Worm (Caenorhabditis elegans): ENCODE measurements around the gene sru-42.
A peak's percentile ranks its signal among the peaks of the same experiment; 100 is the strongest.

DNA sequence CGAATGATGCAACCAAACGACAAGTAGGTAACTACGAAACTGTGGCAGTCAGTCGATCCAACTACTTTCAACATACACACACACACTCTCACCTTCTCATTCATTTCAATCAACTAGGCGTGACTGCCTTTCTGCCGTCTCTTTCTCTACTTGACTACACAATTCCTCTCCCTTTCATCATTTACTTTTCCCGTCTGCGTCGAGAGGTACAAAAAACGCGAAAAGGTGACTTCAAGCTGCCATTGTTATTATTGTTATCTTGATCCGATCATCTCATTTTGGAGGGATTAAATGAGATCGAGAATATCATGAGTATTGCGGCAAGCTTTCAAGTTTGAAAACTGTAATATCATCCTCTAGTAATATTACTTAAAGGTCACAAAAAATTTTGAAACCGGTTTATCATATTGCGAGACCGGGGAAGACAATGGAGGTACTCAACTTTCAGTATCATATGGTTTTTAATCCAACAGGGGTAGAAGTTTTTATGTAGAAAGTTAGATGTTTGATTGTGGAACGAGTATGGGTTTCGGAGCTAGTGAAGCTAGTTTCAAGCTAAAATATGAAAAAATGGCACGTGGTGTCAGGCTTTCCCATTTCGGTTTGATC lies 13.9 kb downstream of the sru-42 start:
- TF ChIP-seq lin-13 (GFP tag; optimal IDR thresholded peaks at IDR 0.05) (no peak), lsy-2 (tag; optimal IDR thresholded peaks at IDR 0.05) (peak; percentile 55 to 71), snpc-4 (tag; optimal IDR thresholded peaks at IDR 0.05) (no peak), ama-1 (optimal IDR thresholded peaks at IDR 0.05) (no peak), nhr-11 (tag; optimal IDR thresholded peaks at IDR 0.05) (no peak), isw-1 (GFP tag; IDR thresholded peaks at IDR 0.05) (no peak)

All from whole organism, L1 larva.